Fruit fly (Drosophila melanogaster) Kc167 (cell line): ENCODE results near the gene Tsp.

Source experiments
- Myc ChIP-seq: fragments of >200 bp; optimal IDR thresholded peaks from 2 replicates; lab custom pipeline; 2017; ENCODE audit warnings: missing external identifiers
- h ChIP-seq: fragments of >200 bp; optimal IDR thresholded peaks from 3 replicates; lab custom pipeline; 2018; ENCODE audit warnings: missing external identifiers
- psq ChIP-seq: fragments of >200 bp; optimal IDR thresholded peaks from 2 replicates; lab custom pipeline; 2017; ENCODE audit warnings: missing external identifiers

- TF ChIP-seq h (lab: Kevin White, UChicago) (no peak), psq (lab: Kevin White, UChicago) (no peak), Myc (lab: Kevin White, UChicago) (no peak)
Measured at dm6 chr2L:6747814-6748213, 38.9 kb upstream of the Tsp start, which contains the start of gene CG44271.
